Fruit fly (Drosophila melanogaster) whole organism, embryonic: ENCODE measurements around the gene rictor.

Experiments used
- ATbp ChIP-seq: fragments of 200-800 bp; sonication (Bioruptor generic); optimal IDR thresholded peaks from 2 replicates; lab custom pipeline; 2017; ENCODE audit warnings: missing biosample characterization, mild to moderate bottlenecking, missing genetic modification characterization, missing genetic modification reagents
- Atf3 ChIP-seq: fragments of 200-800 bp; sonication (Bioruptor generic); optimal IDR thresholded peaks from 3 replicates; lab custom pipeline; 2016; ENCODE audit warnings: missing biosample characterization, missing genetic modification characterization
- CG11504 ChIP-seq: fragments of 200-800 bp; sonication (Bioruptor generic); optimal IDR thresholded peaks from 3 replicates; lab custom pipeline; 2019; ENCODE audit warnings: missing biosample characterization, mild to moderate bottlenecking, missing genetic modification characterization, moderate library complexity
- CG12236 ChIP-seq: fragments of 200-800 bp; sonication (Bioruptor generic); optimal IDR thresholded peaks from 2 replicates; lab custom pipeline; 2016; ENCODE audit warnings: missing biosample characterization, missing genetic modification characterization
- CG12391 ChIP-seq: fragments of 200-800 bp; sonication (Bioruptor generic); optimal IDR thresholded peaks from 3 replicates; lab custom pipeline; 2018; ENCODE audit warnings: missing biosample characterization, mild to moderate bottlenecking, missing genetic modification characterization, moderate library complexity
- CG12744 ChIP-seq: fragments of 200-800 bp; sonication (Bioruptor generic); optimal IDR thresholded peaks from 2 replicates; lab custom pipeline; 2016; ENCODE audit warnings: missing biosample characterization, missing genetic modification characterization
- CG1602 ChIP-seq: fragments of 200-800 bp; sonication (Bioruptor generic); optimal IDR thresholded peaks from 3 replicates; lab custom pipeline; 2016; ENCODE audit warnings: missing biosample characterization, missing genetic modification characterization
- CG17359 ChIP-seq: fragments of 200-800 bp; sonication (Bioruptor generic); optimal IDR thresholded peaks from 3 replicates; lab custom pipeline; 2018; ENCODE audit warnings: missing biosample characterization, mild to moderate bottlenecking, missing genetic modification characterization, moderate library complexity
- CG17829 ChIP-seq: fragments of 200-800 bp; optimal IDR thresholded peaks from 2 replicates; lab custom pipeline; 2019; ENCODE audit warnings: missing biosample characterization, mild to moderate bottlenecking, missing genetic modification characterization, moderate library complexity
- CG18262 ChIP-seq: fragments of 200-800 bp; optimal IDR thresholded peaks from 3 replicates; lab custom pipeline; 2019; ENCODE audit warnings: missing biosample characterization, mild to moderate bottlenecking, missing genetic modification characterization, moderate library complexity
- CG2202 ChIP-seq: fragments of 200-800 bp; sonication (Bioruptor generic); optimal IDR thresholded peaks from 2 replicates; lab custom pipeline; 2018; ENCODE audit warnings: missing biosample characterization, mild to moderate bottlenecking, missing genetic modification characterization
- CG31224 ChIP-seq: fragments of 200-800 bp; sonication (Bioruptor generic); IDR thresholded peaks from 2 replicates; pipeline ENCODE4 v1.3.6; 2022; ENCODE audit warnings: missing biosample characterization, missing genetic modification characterization
- CG3163 ChIP-seq: fragments of 200-800 bp; sonication (Bioruptor generic); optimal IDR thresholded peaks from 3 replicates; lab custom pipeline; 2016; ENCODE audit warnings: missing biosample characterization, missing genetic modification characterization
- CG4424 ChIP-seq: fragments of 200-800 bp; sonication (Bioruptor generic); optimal IDR thresholded peaks from 3 replicates; lab custom pipeline; 2016; ENCODE audit warnings: missing biosample characterization, missing genetic modification characterization
- CG6683 ChIP-seq: fragments of 200-800 bp; sonication (Bioruptor generic); optimal IDR thresholded peaks from 2 replicates; lab custom pipeline; 2017; ENCODE audit warnings: missing biosample characterization, mild to moderate bottlenecking, missing genetic modification characterization, missing genetic modification reagents
- CG6765 ChIP-seq: fragments of 200-800 bp; sonication (Bioruptor generic); optimal IDR thresholded peaks from 3 replicates; lab custom pipeline; 2017; ENCODE audit warnings: missing biosample characterization, mild to moderate bottlenecking, missing genetic modification characterization
- CG9609 ChIP-seq: fragments of 200-800 bp; sonication (Bioruptor generic); optimal IDR thresholded peaks from 3 replicates; lab custom pipeline; 2016; ENCODE audit warnings: missing biosample characterization, missing genetic modification characterization
- CTCF ChIP-seq: fragments of 200-800 bp; sonication (Bioruptor generic); optimal IDR thresholded peaks from 2 replicates; lab custom pipeline; 2017; ENCODE audit warnings: missing biosample characterization, mild to moderate bottlenecking, missing genetic modification characterization, moderate library complexity
- CkIIα-i1 ChIP-seq: fragments of 200-800 bp; sonication (Bioruptor generic); IDR thresholded peaks from 2 replicates; pipeline ENCODE4 v1.3.6; 2022; ENCODE audit warnings: missing biosample characterization, missing genetic modification characterization
- CrebB ChIP-seq: fragments of 200-800 bp; sonication (Bioruptor generic); optimal IDR thresholded peaks from 3 replicates; lab custom pipeline; 2018; ENCODE audit warnings: missing biosample characterization, mild to moderate bottlenecking, missing genetic modification characterization
- D19A ChIP-seq: fragments of 200-800 bp; optimal IDR thresholded peaks from 3 replicates; lab custom pipeline; 2019; ENCODE audit warnings: missing biosample characterization, mild to moderate bottlenecking, missing genetic modification characterization, moderate library complexity
- Elba2 ChIP-seq: fragments of 200-800 bp; sonication (Bioruptor generic); optimal IDR thresholded peaks from 3 replicates; lab custom pipeline; 2016; ENCODE audit warnings: missing biosample characterization, missing genetic modification characterization
- Fer2 ChIP-seq: fragments of 200-800 bp; sonication (Bioruptor generic); optimal IDR thresholded peaks from 2 replicates; lab custom pipeline; 2018; ENCODE audit warnings: missing biosample characterization, mild to moderate bottlenecking, missing genetic modification characterization, moderate library complexity
- Hr3 ChIP-seq: fragments of 200-800 bp; sonication (Bioruptor generic); optimal IDR thresholded peaks from 3 replicates; lab custom pipeline; 2016; ENCODE audit warnings: missing biosample characterization, missing genetic modification characterization
- Med ChIP-seq: fragments of 200-800 bp; sonication (Bioruptor generic); peaks from one replicate; lab custom pipeline; 2016; ENCODE audit warnings: missing biosample characterization, missing genetic modification characterization, mild to moderate bottlenecking, inconsistent platforms, moderate library complexity
- NFAT ChIP-seq: fragments of 200-800 bp; sonication (Bioruptor generic); IDR thresholded peaks from 2 replicates; pipeline ENCODE4 v1.3.6; 2022; ENCODE audit warnings: missing biosample characterization, missing genetic modification characterization
- PHDP ChIP-seq: fragments of 200-800 bp; sonication (Bioruptor generic); optimal IDR thresholded peaks from 3 replicates; lab custom pipeline; 2018; ENCODE audit warnings: missing biosample characterization, mild to moderate bottlenecking, missing genetic modification characterization, moderate library complexity
- Sry-β ChIP-seq: fragments of 200-800 bp; sonication (Bioruptor generic); optimal IDR thresholded peaks from 2 replicates; lab custom pipeline; 2018; ENCODE audit warnings: missing biosample characterization, mild to moderate bottlenecking, missing genetic modification characterization, moderate library complexity
- ac ChIP-seq: fragments of 200-800 bp; sonication (Bioruptor generic); optimal IDR thresholded peaks from 3 replicates; lab custom pipeline; 2017; ENCODE audit warnings: missing biosample characterization, mild to moderate bottlenecking, missing genetic modification characterization
- bcd ChIP-seq: fragments of 200-800 bp; sonication (Bioruptor generic); optimal IDR thresholded peaks from 2 replicates; lab custom pipeline; 2017; ENCODE audit warnings: missing biosample characterization, mild to moderate bottlenecking, missing genetic modification characterization
- bigmax ChIP-seq: fragments of 200-800 bp; sonication (Bioruptor generic); optimal IDR thresholded peaks from 2 replicates; lab custom pipeline; 2018; ENCODE audit warnings: missing biosample characterization, mild to moderate bottlenecking, missing genetic modification characterization
- chn ChIP-seq: fragments of 200-800 bp; sonication (Bioruptor generic); optimal IDR thresholded peaks from 2 replicates; lab custom pipeline; 2016; ENCODE audit warnings: missing biosample characterization, missing genetic modification characterization
- croc ChIP-seq: fragments of 200-800 bp; sonication (Bioruptor generic); conservative IDR thresholded peaks from 3 replicates; pipeline ENCODE4 v1.3.6; 2022; ENCODE audit warnings: missing biosample characterization, missing genetic modification characterization
- en ChIP-seq: fragments of 200-800 bp; sonication (Bioruptor generic); optimal IDR thresholded peaks from 2 replicates; lab custom pipeline; 2016; ENCODE audit warnings: missing biosample characterization, missing genetic modification characterization
- fd64A ChIP-seq: fragments of 200-800 bp; sonication (Bioruptor generic); optimal IDR thresholded peaks from 3 replicates; lab custom pipeline; 2018; ENCODE audit warnings: missing biosample characterization, mild to moderate bottlenecking, missing genetic modification characterization
- gce ChIP-seq: fragments of 200-800 bp; sonication (Bioruptor generic); IDR thresholded peaks from 3 replicates; pipeline ENCODE4 v1.3.6; 2022; ENCODE audit warnings: missing biosample characterization, missing genetic modification characterization
- grn ChIP-seq: fragments of 200-800 bp; sonication (Bioruptor generic); optimal IDR thresholded peaks from 3 replicates; lab custom pipeline; 2017; ENCODE audit warnings: missing biosample characterization, missing genetic modification characterization
- hkb ChIP-seq, 2 experiments: fragments of 200-800 bp in 1 of 2; fragments of >200 bp in 1 of 2; sonication (Bioruptor generic) in 1 of 2; IDR thresholded peaks in 1 of 2; optimal IDR thresholded peaks in 1 of 2; 2 replicates each; pipeline versions ENCODE4 v1.3.6 to Lab custom; 2017 to 2022; ENCODE audit warnings: missing biosample characterization in 1 of 2, missing genetic modification characterization in 1 of 2
- kah ChIP-seq: fragments of 200-800 bp; sonication (Bioruptor generic); optimal IDR thresholded peaks from 2 replicates; lab custom pipeline; 2018; ENCODE audit warnings: missing biosample characterization, mild to moderate bottlenecking, missing genetic modification characterization
- kay ChIP-seq: fragments of 200-800 bp; sonication (Bioruptor generic); optimal IDR thresholded peaks from 2 replicates; lab custom pipeline; 2016; ENCODE audit warnings: missing biosample characterization, missing genetic modification characterization
- kni ChIP-seq: fragments of 200-800 bp; sonication (Bioruptor generic); optimal IDR thresholded peaks from 3 replicates; lab custom pipeline; 2017; ENCODE audit warnings: mild to moderate bottlenecking, missing biosample characterization, missing genetic modification reagents, missing genetic modification characterization
- lbe ChIP-seq: fragments of 200-800 bp; sonication (Bioruptor generic); optimal IDR thresholded peaks from 2 replicates; lab custom pipeline; 2016; ENCODE audit warnings: missing biosample characterization, mild to moderate bottlenecking, missing genetic modification characterization
- lola ChIP-seq, 3 experiments: fragments of >200 bp in 2 of 3; fragments of 200-800 bp in 1 of 3; sonication (Bioruptor generic) in 1 of 3; optimal IDR thresholded peaks; 2 replicates each; lab custom pipeline; 2017 to 2019; ENCODE audit warnings: missing biosample characterization in 3 of 3, missing genetic modification characterization in 3 of 3, mild to moderate bottlenecking in 1 of 3, moderate library complexity in 1 of 3
- odd ChIP-seq: fragments of 200-800 bp; sonication (Bioruptor generic); optimal IDR thresholded peaks from 2 replicates; lab custom pipeline; 2017; ENCODE audit warnings: missing biosample characterization, mild to moderate bottlenecking, missing genetic modification characterization
- onecut ChIP-seq: fragments of 200-800 bp; sonication (Bioruptor generic); IDR thresholded peaks from 2 replicates; pipeline ENCODE4 v1.3.6; 2022; ENCODE audit warnings: missing biosample characterization, missing genetic modification characterization
- org-1 ChIP-seq: fragments of 200-800 bp; sonication (Bioruptor generic); optimal IDR thresholded peaks from 2 replicates; lab custom pipeline; 2017; ENCODE audit warnings: missing biosample characterization, missing genetic modification characterization
- pum ChIP-seq: fragments of 200-800 bp; sonication (Bioruptor generic); optimal IDR thresholded peaks from 2 replicates; lab custom pipeline; 2016; ENCODE audit warnings: missing biosample characterization, missing genetic modification characterization
- tio ChIP-seq: fragments of 200-800 bp; sonication (Bioruptor generic); optimal IDR thresholded peaks from 2 replicates; lab custom pipeline; 2017; ENCODE audit warnings: missing biosample characterization, missing genetic modification characterization, inconsistent platforms
- wek ChIP-seq: fragments of 200-800 bp; sonication (Bioruptor generic); optimal IDR thresholded peaks from 3 replicates; lab custom pipeline; 2018; ENCODE audit warnings: missing biosample characterization, mild to moderate bottlenecking, missing genetic modification characterization, moderate library complexity
- zen ChIP-seq: fragments of 200-800 bp; sonication (Bioruptor generic); optimal IDR thresholded peaks from 3 replicates; lab custom pipeline; 2018; ENCODE audit warnings: missing biosample characterization, mild to moderate bottlenecking, missing genetic modification characterization, moderate library complexity

The rictor gene

dm6 chrX:19307810-19308456 lies 46.9 kb upstream of the rictor start, which contains the start of gene CG8051 (continued):
- TF ChIP-seq Elba2 (GFP tag; lab: Kevin White, UChicago) (no peak), CG4424 (no peak), zen (tag; lab: Kevin White, UChicago) (no peak), Sry-β (GFP tag; lab: Kevin White, UChicago) (no peak), Hr3 (no peak), CG17829 (no peak), Fer2 (tag; lab: Kevin White, UChicago) (no peak), CG12236 (GFP tag; lab: Kevin White, UChicago) (no peak), CTCF (GFP tag; lab: Kevin White, UChicago) (peak; percentile 24), CG6765 (GFP tag; lab: Kevin White, UChicago) (no peak), D19A (tag; lab: Kevin White, UChicago) (peak; percentile 10), CG11504 (tag; lab: Kevin White, UChicago) (peak; percentile 9), kay (GFP tag; lab: Kevin White, UChicago) (no peak), kah (GFP tag; lab: Kevin White, UChicago) (no peak), fd64A (GFP tag; lab: Kevin White, UChicago) (peak; percentile 13), CG6683 (no peak), CrebB (tag; lab: Kevin White, UChicago) (peak; percentile 31), ATbp (peak; percentile 51), CG17359 (tag; lab: Kevin White, UChicago) (peak; percentile 91), PHDP (no peak), lola (GFP tag; optimal IDR thresholded peaks at IDR 0.05; lab: Kevin White, UChicago) (no peak), gce (GFP tag; lab: Robert Waterston, UW) (no peak), kni (GFP tag; lab: Kevin White, UChicago) (peak; percentile 47), ac (GFP tag; lab: Kevin White, UChicago) (peak; percentile 1), org-1 (GFP tag; lab: Kevin White, UChicago) (no peak), odd (GFP tag; lab: Kevin White, UChicago) (peak; percentile 18), CG31224 (0 out of 2 replicates have a peak, but pooled peaks have one; percentile 23), hkb (optimal IDR thresholded peaks at IDR 0.05; lab: Kevin White, UChicago) (no peak), hkb (GFP tag; IDR thresholded peaks at IDR 0.05; lab: Robert Waterston, UW) (no peak), lbe (GFP tag; lab: Kevin White, UChicago) (no peak), CkIIα-i1 (GFP tag; lab: Robert Waterston, UW) (no peak), NFAT (GFP tag; lab: Robert Waterston, UW) (0 out of 2 replicates have a peak, but pooled peaks have one; percentile 30), CG12744 (GFP tag; lab: Kevin White, UChicago) (no peak), tio (GFP tag; lab: Kevin White, UChicago) (no peak), bigmax (GFP tag; lab: Kevin White, UChicago) (no peak), CG2202 (tag; lab: Kevin White, UChicago) (no peak), chn (peak; percentile 13), en (GFP tag; lab: Kevin White, UChicago) (no peak), CG1602 (GFP tag; lab: Kevin White, UChicago) (no peak), croc (GFP tag; lab: Robert Waterston, UW) (no peak), onecut (GFP tag; lab: Robert Waterston, UW) (no peak), CG18262 (tag; lab: Kevin White, UChicago) (no peak), Med (GFP tag; lab: Kevin White, UChicago) (peak; percentile 64), pum (GFP tag; lab: Kevin White, UChicago) (peak; percentile 31), Atf3 (no peak), CG9609 (GFP tag; lab: Kevin White, UChicago) (no peak), wek (GFP tag; lab: Kevin White, UChicago) (no peak), grn (GFP tag; lab: Kevin White, UChicago) (peak; percentile 53), CG3163 (GFP tag; lab: Kevin White, UChicago) (peak; percentile 8), CG12391 (tag; lab: Kevin White, UChicago) (no peak), bcd (GFP tag; lab: Kevin White, UChicago) (no peak)
